Worm (Caenorhabditis elegans) whole organism, L2 larva: ENCODE results near the gene T04F8.8.
A peak's percentile ranks its signal among the peaks of the same experiment; 100 is the strongest.

Source experiments
- C34F6.9 ChIP-seq: fragments of 150-350 bp; optimal IDR thresholded peaks from 2 replicates; lab custom pipeline; 2014; ENCODE audit warnings: missing biosample characterization, missing genetic modification characterization
- Y55F3AM.14 ChIP-seq: fragments of 200-800 bp; sonication (Bioruptor generic); optimal IDR thresholded peaks from 2 replicates; lab custom pipeline; 2018; ENCODE audit warnings: mild to moderate bottlenecking, missing genetic modification characterization, missing compliant biosample characterization
- aly-2 ChIP-seq: fragments of 150-350 bp; optimal IDR thresholded peaks from 2 replicates; lab custom pipeline; 2014; ENCODE audit warnings: missing biosample characterization, missing genetic modification characterization
- crh-2 ChIP-seq: sonication (generic microtip); optimal IDR thresholded peaks from 2 replicates; lab custom pipeline; 2017; ENCODE audit warnings: missing biosample characterization, missing genetic modification characterization
- egl-27 ChIP-seq: sonication (generic microtip); optimal IDR thresholded peaks from 3 replicates; lab custom pipeline; 2017; ENCODE audit warnings: missing biosample characterization, missing genetic modification reagents, missing genetic modification characterization
- fos-1 ChIP-seq: fragments of 150-350 bp; optimal IDR thresholded peaks from 2 replicates; lab custom pipeline; 2014; ENCODE audit warnings: missing biosample characterization, missing genetic modification characterization
- gmeb-1 ChIP-seq: fragments of 150-350 bp; optimal IDR thresholded peaks from 2 replicates; lab custom pipeline; 2014; ENCODE audit warnings: missing biosample characterization, missing genetic modification characterization
- lin-11 ChIP-seq: fragments of 150-350 bp; sonication (generic microtip); optimal IDR thresholded peaks from 2 replicates; lab custom pipeline; 2014; ENCODE audit warnings: missing biosample characterization, missing genetic modification characterization, inconsistent platforms, mixed read lengths
- mab-5 ChIP-seq: fragments of 150-350 bp; optimal IDR thresholded peaks from 2 replicates; lab custom pipeline; 2014; ENCODE audit warnings: missing biosample characterization, missing genetic modification characterization
- mdl-1 ChIP-seq, 2 experiments: fragments of 150-350 bp in 1 of 2; sonication (generic microtip) in 1 of 2; optimal IDR thresholded peaks; 2 replicates each; lab custom pipeline; 2017; ENCODE audit warnings: missing biosample characterization in 2 of 2, missing genetic modification characterization in 2 of 2
- nhr-129 ChIP-seq: fragments of 150-350 bp; optimal IDR thresholded peaks from 2 replicates; lab custom pipeline; 2014; ENCODE audit warnings: missing biosample characterization, missing genetic modification characterization
- nhr-237 ChIP-seq: fragments of 150-350 bp; optimal IDR thresholded peaks from 2 replicates; lab custom pipeline; 2014; ENCODE audit warnings: missing biosample characterization, missing genetic modification characterization
- nhr-6 ChIP-seq: fragments of 150-350 bp; optimal IDR thresholded peaks from 2 replicates; lab custom pipeline; 2014; ENCODE audit warnings: missing biosample characterization, missing genetic modification characterization
- peb-1 ChIP-seq: fragments of 150-350 bp; optimal IDR thresholded peaks from 2 replicates; lab custom pipeline; 2014; ENCODE audit warnings: missing biosample characterization, missing genetic modification characterization
- sem-4 ChIP-seq: fragments of 150-350 bp; optimal IDR thresholded peaks from 2 replicates; lab custom pipeline; 2014; ENCODE audit warnings: missing biosample characterization, missing genetic modification reagents, missing genetic modification characterization
- sma-3 ChIP-seq: sonication (generic microtip); optimal IDR thresholded peaks from 2 replicates; lab custom pipeline; 2016; ENCODE audit warnings: missing genetic modification reagents, missing genetic modification characterization, missing compliant biosample characterization
- sma-9 ChIP-seq, 2 experiments: fragments of 150-350 bp in 1 of 2; sonication (generic microtip) in 1 of 2; optimal IDR thresholded peaks; 2 replicates each; lab custom pipeline; 2014 to 2016; ENCODE audit warnings: missing genetic modification characterization in 2 of 2, mild to moderate bottlenecking in 1 of 2, missing biosample characterization in 1 of 2, missing compliant biosample characterization in 1 of 2, missing genetic modification reagents in 1 of 2, moderate library complexity in 1 of 2
- snpc-4 ChIP-seq: fragments of 150-350 bp; optimal IDR thresholded peaks from 2 replicates; lab custom pipeline; 2014; ENCODE audit warnings: missing biosample characterization, missing genetic modification characterization
- unc-55 ChIP-seq: fragments of 150-350 bp; sonication (generic microtip); optimal IDR thresholded peaks from 3 replicates; lab custom pipeline; 2014; ENCODE audit warnings: missing biosample characterization, missing genetic modification reagents, missing genetic modification characterization
- zag-1 ChIP-seq: fragments of 150-350 bp; optimal IDR thresholded peaks from 2 replicates; lab custom pipeline; 2014; ENCODE audit warnings: missing biosample characterization, missing genetic modification characterization
- ztf-1 ChIP-seq: fragments of 200-800 bp; sonication (Bioruptor generic); conservative IDR thresholded peaks from 2 replicates; pipeline ENCODE4 v1.3.6; 2022; ENCODE audit warnings: missing genetic modification characterization, missing compliant biosample characterization
- ztf-11 ChIP-seq: sonication (generic microtip); optimal IDR thresholded peaks from 2 replicates; lab custom pipeline; 2017; ENCODE audit warnings: missing biosample characterization, missing genetic modification characterization

Gene T04F8.8

ce11 chrX:11687836-11688319 is 40.6 kb downstream of the T04F8.8 start, which contains the start of gene C44C10.7:
TSS of gene C44C10.7 (minus strand) at chrX:11688269.
- TF ChIP-seq nhr-237 (tag; lab: Kevin White, UChicago) (no peak), crh-2 (tag; lab: Kevin White, UChicago) (no peak), ztf-11 (tag; lab: Kevin White, UChicago) (no peak), gmeb-1 (tag; lab: Kevin White, UChicago) (no peak), nhr-129 (tag; lab: Kevin White, UChicago) (no peak), mab-5 (no peak), egl-27 (no peak), fos-1 (tag; lab: Kevin White, UChicago) (no peak), nhr-6 (tag; lab: Kevin White, UChicago) (no peak), lin-11 (no peak), aly-2 (tag; lab: Kevin White, UChicago) (no peak), peb-1 (no peak)

- TF ChIP-seq snpc-4 (no peak), sma-9 (GFP tag; optimal IDR thresholded peaks at IDR 0.05; lab: Kevin White, UChicago) (no peak), sma-9 (tag; optimal IDR thresholded peaks at IDR 0.05; lab: Kevin White, UChicago) (no peak), egl-27 (no peak), sma-3 (GFP tag; lab: Kevin White, UChicago) (no peak), unc-55 (GFP tag; lab: Kevin White, UChicago) (no peak), lin-11 (no peak), mdl-1 (tag; optimal IDR thresholded peaks at IDR 0.05; lab: Kevin White, UChicago) (no peak), sem-4 (tag; lab: Kevin White, UChicago) (no peak), peb-1 (no peak), gmeb-1 (tag; lab: Kevin White, UChicago) (no peak), zag-1 (tag; lab: Kevin White, UChicago) (no peak), nhr-6 (tag; lab: Kevin White, UChicago) (no peak)
- TF ChIP-seq, all 48 proteins: peak for 0
Observed at ce11 chrX:11690014-11690591, 42.8 kb downstream of the T04F8.8 start, which contains the start of the genes C44C10.10 and C44C10.5. TSS of gene C44C10.10 (plus strand) at chrX:11690314. TSS of gene C44C10.5 (plus strand) at chrX:11690541.

- TF ChIP-seq nhr-129 (tag; lab: Kevin White, UChicago) (peak; percentile 62), C34F6.9 (tag; lab: Kevin White, UChicago) (peak; percentile 64), fos-1 (tag; lab: Kevin White, UChicago) (peak; percentile 73), crh-2 (tag; lab: Kevin White, UChicago) (peak; percentile 31), sma-3 (GFP tag; lab: Kevin White, UChicago) (no peak), ztf-1 (no peak), unc-55 (GFP tag; lab: Kevin White, UChicago) (no peak), sma-9 (GFP tag; optimal IDR thresholded peaks at IDR 0.05; lab: Kevin White, UChicago) (peak; percentile 67), sma-9 (tag; optimal IDR thresholded peaks at IDR 0.05; lab: Kevin White, UChicago) (no peak)
Observed at ce11 chrX:11693092-11693491, 45.8 kb downstream of the T04F8.8 start, which contains the start of gene smcl-1. TSS of gene smcl-1 (plus strand) at chrX:11693464.

DNA sequence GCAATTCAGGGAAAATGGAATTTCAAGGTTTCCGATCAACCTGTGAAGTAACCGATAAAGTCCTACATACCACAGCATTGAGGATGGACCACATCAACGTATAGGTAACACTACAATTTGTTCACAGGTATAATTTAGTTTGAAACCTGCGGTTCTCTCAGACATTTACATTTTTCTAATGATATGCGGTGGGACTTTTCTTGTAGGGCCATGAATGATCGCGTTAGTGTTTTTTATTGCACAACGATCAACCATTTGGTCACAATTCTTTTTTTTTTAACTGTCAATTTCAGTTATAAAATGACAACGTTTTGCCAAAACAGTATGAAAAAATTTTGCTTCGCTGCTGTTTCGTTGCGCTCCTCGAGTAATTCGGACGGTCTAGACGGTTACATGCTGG is 49.4 kb downstream of the T04F8.8 start, which contains the start of gene C44C10.12:
TSS of gene C44C10.12 (plus strand) at position 301 of the 400 bp plus-strand sequence.
- TF ChIP-seq C34F6.9 (tag; lab: Kevin White, UChicago) = no peak
- no peak for TF ChIP-seq Y55F3AM.14 (GFP tag; lab: Kevin White, UChicago)
